Fruit fly (Drosophila melanogaster) whole organism, adult: Measurements from ENCODE around the gene Cadps.

ENCODE experiments used
- Clk ChIP-seq: fragments of 200-800 bp; sonication (Bioruptor generic); optimal IDR thresholded peaks from 2 replicates; lab custom pipeline; 2017; ENCODE audit warnings: missing biosample characterization, missing genetic modification characterization
- cnc ChIP-seq, 2 experiments: fragments of >200 bp; optimal IDR thresholded peaks; 2 replicates each; lab custom pipeline; 2017
- ovo ChIP-seq: fragments of 200-800 bp; sonication (Bioruptor generic); optimal IDR thresholded peaks from 2 replicates; lab custom pipeline; 2016; ENCODE audit warnings: missing biosample characterization, missing genetic modification characterization
- tj ChIP-seq: fragments of 200-800 bp; sonication (Bioruptor generic); optimal IDR thresholded peaks from 3 replicates; lab custom pipeline; 2017; ENCODE audit warnings: missing biosample characterization, mild to moderate bottlenecking, missing genetic modification characterization, moderate library complexity
- toe ChIP-seq: fragments of 200-800 bp; sonication (Bioruptor generic); optimal IDR thresholded peaks from 2 replicates; lab custom pipeline; 2016; ENCODE audit warnings: missing biosample characterization, missing genetic modification characterization

DNA sequence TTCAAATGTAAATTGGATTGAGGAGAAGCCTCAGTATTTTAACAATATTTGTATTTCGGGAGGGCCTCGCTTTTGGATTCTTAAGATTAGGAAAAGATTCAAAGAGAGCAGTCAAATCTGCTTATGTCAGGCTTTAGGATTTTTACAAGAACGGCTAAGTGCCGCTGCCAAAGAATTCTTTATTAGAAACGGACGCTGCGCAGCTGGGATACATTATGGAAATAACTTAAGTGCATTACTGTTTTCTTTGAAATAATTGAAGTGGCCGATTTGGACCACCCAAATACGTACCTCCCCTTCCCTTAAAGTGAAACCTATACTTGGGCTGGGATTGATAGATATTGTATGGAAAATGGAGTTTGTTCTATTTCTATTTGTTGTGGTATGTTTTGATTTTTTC lies 7.6 kb downstream of the Cadps start:
- no peak for TF ChIP-seq Clk (GFP tag; lab: Kevin White, UChicago)
- TF ChIP-seq toe (GFP tag; lab: Kevin White, UChicago), result no peak
- TF ChIP-seq ovo (GFP tag; lab: Kevin White, UChicago), result no peak
- TF ChIP-seq tj (GFP tag; lab: Kevin White, UChicago), result no peak
- no peak for TF ChIP-seq cnc (optimal IDR thresholded peaks at IDR 0.05; lab: Kevin White, UChicago)
